Fruit fly (Drosophila melanogaster) whole organism, adult: ENCODE results near the gene Ankrd49.

Experiments used
- CG11617 ChIP-seq: fragments of 200-800 bp; sonication (Bioruptor generic); optimal IDR thresholded peaks from 2 replicates; lab custom pipeline; 2017; ENCODE audit warnings: mild to moderate bottlenecking, missing biosample characterization, missing genetic modification reagents, missing genetic modification characterization
- CG12768 ChIP-seq: fragments of 200-800 bp; sonication (Bioruptor generic); optimal IDR thresholded peaks from 2 replicates; lab custom pipeline; 2017; ENCODE audit warnings: missing biosample characterization, missing genetic modification characterization, mild to moderate bottlenecking, moderate library complexity, missing genetic modification reagents
- CG14711 ChIP-seq: fragments of 200-800 bp; sonication (Bioruptor generic); optimal IDR thresholded peaks from 2 replicates; lab custom pipeline; 2018; ENCODE audit warnings: missing biosample characterization, mild to moderate bottlenecking, missing genetic modification characterization, moderate library complexity
- CG1620 ChIP-seq: fragments of 200-800 bp; sonication (Bioruptor generic); optimal IDR thresholded peaks from 2 replicates; lab custom pipeline; 2016; ENCODE audit warnings: missing biosample characterization, missing genetic modification characterization
- CG33017 ChIP-seq: fragments of 200-800 bp; sonication (Bioruptor generic); optimal IDR thresholded peaks from 2 replicates; lab custom pipeline; 2018; ENCODE audit warnings: missing biosample characterization, mild to moderate bottlenecking, missing genetic modification characterization, moderate library complexity
- CG5204 ChIP-seq: fragments of 200-800 bp; sonication (Bioruptor generic); optimal IDR thresholded peaks from 2 replicates; lab custom pipeline; 2016; ENCODE audit warnings: missing biosample characterization, missing genetic modification characterization
- CG7045 ChIP-seq: fragments of 200-800 bp; sonication (Bioruptor generic); optimal IDR thresholded peaks from 2 replicates; lab custom pipeline; 2017; ENCODE audit warnings: missing biosample characterization, mild to moderate bottlenecking, missing genetic modification characterization
- CG7101 ChIP-seq: fragments of 200-800 bp; sonication (Bioruptor generic); optimal IDR thresholded peaks from 2 replicates; lab custom pipeline; 2018; ENCODE audit warnings: missing biosample characterization, mild to moderate bottlenecking, missing genetic modification characterization, moderate library complexity
- Clk ChIP-seq: fragments of 200-800 bp; sonication (Bioruptor generic); optimal IDR thresholded peaks from 2 replicates; lab custom pipeline; 2017; ENCODE audit warnings: missing biosample characterization, missing genetic modification characterization
- Crg-1 ChIP-seq: fragments of 200-800 bp; sonication (Bioruptor generic); optimal IDR thresholded peaks from 2 replicates; lab custom pipeline; 2016; ENCODE audit warnings: missing biosample characterization, missing genetic modification characterization
- Hr96 ChIP-seq: fragments of 200-800 bp; sonication (Bioruptor generic); optimal IDR thresholded peaks from 2 replicates; lab custom pipeline; 2016; ENCODE audit warnings: missing biosample characterization, missing genetic modification characterization
- Mnt ChIP-seq: fragments of 200-800 bp; sonication (Bioruptor generic); optimal IDR thresholded peaks from 2 replicates; lab custom pipeline; 2016; ENCODE audit warnings: missing biosample characterization, mild to moderate bottlenecking, missing genetic modification characterization
- bab1 ChIP-seq: fragments of 200-800 bp; sonication (Bioruptor generic); optimal IDR thresholded peaks from 3 replicates; lab custom pipeline; 2019; ENCODE audit warnings: missing biosample characterization, mild to moderate bottlenecking, missing genetic modification characterization, moderate library complexity
- cic ChIP-seq: fragments of 200-800 bp; sonication (Bioruptor generic); optimal IDR thresholded peaks from 2 replicates; lab custom pipeline; 2017; ENCODE audit warnings: missing biosample characterization, mild to moderate bottlenecking, missing genetic modification characterization, moderate library complexity
- cnc ChIP-seq, 2 experiments: fragments of >200 bp; optimal IDR thresholded peaks; 2 replicates each; lab custom pipeline; 2017
- kay ChIP-seq: fragments of 200-800 bp; sonication (Bioruptor generic); peaks from one replicate; lab custom pipeline; 2016; ENCODE audit warnings: missing biosample characterization, missing genetic modification characterization, borderline replicate concordance
- ovo ChIP-seq: fragments of 200-800 bp; sonication (Bioruptor generic); optimal IDR thresholded peaks from 2 replicates; lab custom pipeline; 2016; ENCODE audit warnings: missing biosample characterization, missing genetic modification characterization
- pad ChIP-seq: fragments of 200-800 bp; sonication (Bioruptor generic); optimal IDR thresholded peaks from 3 replicates; lab custom pipeline; 2017; ENCODE audit warnings: missing biosample characterization, missing genetic modification characterization, mild to moderate bottlenecking, moderate library complexity, missing genetic modification reagents
- tj ChIP-seq: fragments of 200-800 bp; sonication (Bioruptor generic); optimal IDR thresholded peaks from 3 replicates; lab custom pipeline; 2017; ENCODE audit warnings: missing biosample characterization, mild to moderate bottlenecking, missing genetic modification characterization, moderate library complexity
- toe ChIP-seq: fragments of 200-800 bp; sonication (Bioruptor generic); optimal IDR thresholded peaks from 2 replicates; lab custom pipeline; 2016; ENCODE audit warnings: missing biosample characterization, missing genetic modification characterization

Gene Ankrd49

dm6 chr2L:15039309-15039772 is 32.1 kb upstream of the Ankrd49 start:
- peak; percentile 18 for TF ChIP-seq Mnt (GFP tag; lab: Kevin White, UChicago)
- no peak for TF ChIP-seq tj (GFP tag; lab: Kevin White, UChicago)
- peak; percentile 56 for TF ChIP-seq CG1620 (GFP tag; lab: Kevin White, UChicago)
- TF ChIP-seq CG7101 (tag; lab: Kevin White, UChicago) = peak; percentile 45
- TF ChIP-seq CG7045 (GFP tag; lab: Kevin White, UChicago) = no peak
- peak; percentile 41 for TF ChIP-seq toe (GFP tag; lab: Kevin White, UChicago)
- no peak for TF ChIP-seq cic
- peak; percentile 54 for TF ChIP-seq pad
- TF ChIP-seq CG33017 (tag; lab: Kevin White, UChicago) = no peak
- peak; percentile 47 for TF ChIP-seq Crg-1 (GFP tag; lab: Kevin White, UChicago)
- no peak for TF ChIP-seq cnc (optimal IDR thresholded peaks at IDR 0.05; lab: Kevin White, UChicago)
- no peak for TF ChIP-seq ovo
- no peak for TF ChIP-seq kay
- TF ChIP-seq CG5204 (GFP tag; lab: Kevin White, UChicago) = peak; percentile 12
- no peak for TF ChIP-seq CG11617 (GFP tag; lab: Kevin White, UChicago)
- TF ChIP-seq bab1 (GFP tag; lab: Kevin White, UChicago) = peak; percentile 40
- TF ChIP-seq Hr96 (GFP tag; lab: Kevin White, UChicago) = peak; percentile 61
- TF ChIP-seq CG14711 (tag; lab: Kevin White, UChicago) = peak; percentile 36
- TF ChIP-seq Clk = no peak
- peak; percentile 15 for TF ChIP-seq CG12768

dm6 chr2L:15038339-15039308 is 31.4 kb upstream of the Ankrd49 start, which contains the start of gene CIAPIN1:
Gene CIAPIN1 (minus strand): TSS chr2L:15038861.
- TF ChIP-seq cnc (optimal IDR thresholded peaks at IDR 0.05; lab: Kevin White, UChicago) = peak; percentile 79 to 86
- TF ChIP-seq kay = peak; percentile 38
- no peak for TF ChIP-seq Hr96 (GFP tag; lab: Kevin White, UChicago)
- no peak for TF ChIP-seq toe (GFP tag; lab: Kevin White, UChicago)

- no peak for TF ChIP-seq pad
- TF ChIP-seq Clk = no peak
- no peak for TF ChIP-seq Mnt (GFP tag; lab: Kevin White, UChicago)
- no peak for TF ChIP-seq CG7045 (GFP tag; lab: Kevin White, UChicago)
- TF ChIP-seq tj (GFP tag; lab: Kevin White, UChicago) = no peak
- no peak for TF ChIP-seq Hr96 (GFP tag; lab: Kevin White, UChicago)
- TF ChIP-seq bab1 (GFP tag; lab: Kevin White, UChicago) = no peak
- TF ChIP-seq CG12768 = no peak
- no peak for TF ChIP-seq CG5204 (GFP tag; lab: Kevin White, UChicago)
- TF ChIP-seq cic = no peak
- no peak for TF ChIP-seq kay
- no peak for TF ChIP-seq CG11617 (GFP tag; lab: Kevin White, UChicago)
- TF ChIP-seq CG14711 (tag; lab: Kevin White, UChicago) = no peak
Measured at dm6 chr2L:15035366-15035765, 28.1 kb upstream of the Ankrd49 start, which contains the start of gene yellow-c. Gene yellow-c (plus strand): TSS chr2L:15035394.

- TF ChIP-seq kay (peak; percentile 20), CG7101 (tag; lab: Kevin White, UChicago) (no peak), CG11617 (GFP tag; lab: Kevin White, UChicago) (no peak), cnc (optimal IDR thresholded peaks at IDR 0.05; lab: Kevin White, UChicago) (no peak)
Measured at dm6 chr2L:15031650-15032049, 24.4 kb upstream of the Ankrd49 start, which contains the start of gene CG31832. Gene CG31832 (minus strand): TSS chr2L:15031750.

- no peak for TF ChIP-seq ovo
- TF ChIP-seq bab1 (GFP tag; lab: Kevin White, UChicago) = no peak
- TF ChIP-seq CG7101 (tag; lab: Kevin White, UChicago) = no peak
- TF ChIP-seq CG12768 = no peak
- no peak for TF ChIP-seq Hr96 (GFP tag; lab: Kevin White, UChicago)
- TF ChIP-seq CG5204 (GFP tag; lab: Kevin White, UChicago) = no peak
Measured at dm6 chr2L:15026582-15026981, 19.4 kb upstream of the Ankrd49 start, which contains the start of gene CG33310. Gene CG33310 (plus strand): TSS chr2L:15026882.

- TF ChIP-seq CG1620 (GFP tag; lab: Kevin White, UChicago) = no peak
- TF ChIP-seq toe (GFP tag; lab: Kevin White, UChicago) = no peak
- TF ChIP-seq CG7101 (tag; lab: Kevin White, UChicago) = no peak
- TF ChIP-seq cnc (optimal IDR thresholded peaks at IDR 0.05; lab: Kevin White, UChicago) = no peak
- TF ChIP-seq CG33017 (tag; lab: Kevin White, UChicago) = no peak
- TF ChIP-seq Mnt (GFP tag; lab: Kevin White, UChicago) = no peak
- no peak for TF ChIP-seq CG12768
- TF ChIP-seq CG5204 (GFP tag; lab: Kevin White, UChicago) = no peak
- TF ChIP-seq Crg-1 (GFP tag; lab: Kevin White, UChicago) = no peak
- TF ChIP-seq ovo = no peak
Measured at dm6 chr2L:15016031-15016430, 8.8 kb upstream of the Ankrd49 start, which contains the start of gene GABA-B-R1. Gene GABA-B-R1 (plus strand): TSS chr2L:15016331.
